Worm (Caenorhabditis elegans): ENCODE measurements around the gene F44E5.5.
A peak's percentile ranks its signal among the peaks of the same experiment; 100 is the strongest.

The F44E5.5 gene

DNA sequence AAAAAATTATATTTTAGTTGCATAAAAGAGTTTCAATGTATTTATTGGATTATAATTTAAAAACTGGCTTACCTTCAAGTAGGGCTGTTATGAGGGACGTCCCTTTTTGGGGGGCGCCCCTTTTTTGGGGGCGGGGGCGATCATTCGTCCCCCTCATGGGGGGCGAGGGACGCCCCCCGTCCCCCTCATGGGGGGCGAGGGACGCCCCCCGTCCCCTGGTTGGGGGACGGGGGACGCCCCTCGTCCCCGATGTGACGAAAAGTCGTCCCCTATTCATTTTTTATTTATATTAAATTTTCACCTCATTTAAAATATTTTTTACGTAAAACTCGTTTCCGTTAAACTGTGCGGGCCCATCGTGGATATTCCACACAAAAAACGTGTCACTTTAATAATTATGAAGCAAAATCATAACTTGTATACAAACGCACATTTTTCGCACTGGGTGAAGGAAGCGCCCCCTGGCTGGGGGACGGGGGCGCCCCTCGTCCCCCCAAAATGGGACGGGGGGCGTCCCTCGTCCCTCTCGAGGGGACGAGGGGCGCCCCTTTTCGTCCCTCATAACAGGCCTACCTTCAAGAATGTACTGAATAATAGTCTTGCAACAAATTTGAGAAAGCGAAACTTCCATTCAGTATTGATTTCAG, 6.2 kb downstream of the F44E5.5 start:
- TF ChIP-seq ZK546.5 (tag; optimal IDR thresholded peaks at IDR 0.05) (no peak), elt-1 (tag; optimal IDR thresholded peaks at IDR 0.05) (no peak), nhr-43 (tag; optimal IDR thresholded peaks at IDR 0.05; ENCODE audit: poor library complexity, severe bottlenecking) (no peak)

DNA sequence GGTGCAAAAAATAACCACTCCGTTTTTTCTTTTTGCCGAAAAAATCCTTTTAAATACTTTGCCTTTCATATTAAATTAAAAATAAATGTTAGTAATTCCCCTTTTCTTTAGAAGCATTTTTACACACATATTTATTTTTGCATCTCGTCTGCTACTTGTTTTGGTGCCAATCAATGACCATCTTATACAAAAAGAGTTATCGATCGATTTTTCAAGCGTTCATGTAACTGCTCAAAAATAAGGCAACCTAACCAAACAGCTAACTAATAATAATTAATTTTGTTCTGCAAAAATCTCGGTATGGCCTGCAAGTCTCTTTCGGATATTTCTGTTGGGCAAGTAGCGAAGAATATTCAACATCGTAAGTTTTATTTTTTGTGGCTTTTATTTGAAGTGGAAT, 7.0 kb downstream of the F44E5.5 start, which contains the start of gene F44E5.2:
F44E5.2 (plus strand) TSS at position 301 of the 400 bp plus-strand sequence.
- no peak for TF ChIP-seq nhr-28 (tag; optimal IDR thresholded peaks at IDR 0.05)
- no peak for TF ChIP-seq daf-12 (tag; optimal IDR thresholded peaks at IDR 0.05)
- TF ChIP-seq ceh-9 (tag; optimal IDR thresholded peaks at IDR 0.05): no peak
- TF ChIP-seq ceh-82 (tag; optimal IDR thresholded peaks at IDR 0.05): no peak
- no peak for TF ChIP-seq lsy-12 (tag; optimal IDR thresholded peaks at IDR 0.05)
- TF ChIP-seq ztf-11 (tag; optimal IDR thresholded peaks at IDR 0.05): no peak
- TF ChIP-seq jun-1 (tag; optimal IDR thresholded peaks at IDR 0.05): no peak
- TF ChIP-seq zag-1 (tag; optimal IDR thresholded peaks at IDR 0.05): no peak
- no peak for TF ChIP-seq nhr-23 (tag; optimal IDR thresholded peaks at IDR 0.05)

DNA sequence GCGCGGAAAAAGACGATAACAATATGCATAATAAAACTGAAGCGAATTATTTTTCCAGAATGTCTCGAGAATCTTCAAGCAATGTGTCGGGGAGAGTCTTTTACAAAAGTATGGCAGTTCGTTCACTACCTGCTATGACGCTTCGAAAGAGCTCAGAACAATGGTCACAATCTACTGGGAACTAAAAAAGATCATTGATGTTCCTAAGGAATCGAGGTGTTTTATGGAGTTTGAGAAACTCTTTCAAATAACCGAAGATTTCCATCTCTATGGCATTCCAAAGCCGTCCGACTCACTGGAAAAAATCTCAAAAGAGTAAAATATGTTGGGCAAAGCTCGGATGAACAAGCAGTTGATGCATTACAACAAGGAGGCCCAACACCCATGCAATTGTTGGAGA, 12.9 kb downstream of the F44E5.5 start, which contains the start of gene F44E5.15:
F44E5.15 (plus strand) TSS at position 301 of the 400 bp plus-strand sequence.
- TF ChIP-seq fos-1 (tag; optimal IDR thresholded peaks at IDR 0.05) (no peak), lin-39 (tag; optimal IDR thresholded peaks at IDR 0.05) (no peak), mml-1 (tag; optimal IDR thresholded peaks at IDR 0.05) (no peak), egl-5 (tag; optimal IDR thresholded peaks at IDR 0.05) (no peak), jun-1 (tag; optimal IDR thresholded peaks at IDR 0.05) (no peak), pqm-1 (tag; optimal IDR thresholded peaks at IDR 0.05) (no peak), elt-1 (tag; optimal IDR thresholded peaks at IDR 0.05) (no peak), nhr-67 (tag; optimal IDR thresholded peaks at IDR 0.05) (no peak), nhr-76 (tag; optimal IDR thresholded peaks at IDR 0.05) (no peak), nhr-77 (tag; optimal IDR thresholded peaks at IDR 0.05) (no peak), ceh-28 (tag; optimal IDR thresholded peaks at IDR 0.05) (no peak), nhr-23 (tag; optimal IDR thresholded peaks at IDR 0.05) (no peak), zag-1 (tag; optimal IDR thresholded peaks at IDR 0.05) (no peak), lsy-12 (tag; optimal IDR thresholded peaks at IDR 0.05) (no peak), nhr-43 (tag; optimal IDR thresholded peaks at IDR 0.05; ENCODE audit: poor library complexity, severe bottlenecking) (no peak), ztf-4 (tag; optimal IDR thresholded peaks at IDR 0.05) (no peak), nhr-11 (tag; optimal IDR thresholded peaks at IDR 0.05) (no peak), snpc-4 (tag; optimal IDR thresholded peaks at IDR 0.05) (no peak), sea-2 (GFP tag; optimal IDR thresholded peaks at IDR 0.05) (no peak)

DNA sequence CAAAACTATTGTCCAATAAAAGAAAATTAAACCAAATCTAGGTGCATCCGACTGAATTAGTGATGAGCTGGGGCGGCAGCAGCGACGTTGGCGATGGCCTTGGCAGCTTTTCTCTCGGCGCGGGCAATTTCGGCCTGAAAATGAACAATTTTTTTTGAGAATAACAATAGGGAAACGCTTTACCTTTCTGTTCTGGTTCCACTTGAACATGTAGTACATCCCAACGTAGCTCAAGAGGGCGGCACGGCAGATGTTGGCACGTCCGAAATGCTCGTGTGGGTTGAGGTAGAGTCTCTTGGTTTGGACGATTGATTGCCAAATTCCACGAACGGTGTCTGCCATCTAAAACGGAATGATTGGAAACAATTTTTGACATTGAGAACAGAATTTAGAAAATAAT, 14.8 kb downstream of the F44E5.5 start, which contains the start of gene F44E5.1:
F44E5.1 (minus strand) TSS at position 342 of the 400 bp plus-strand sequence.
- TF ChIP-seq fkh-2 (tag; optimal IDR thresholded peaks at IDR 0.05) (no peak), tbx-2 (tag; optimal IDR thresholded peaks at IDR 0.05) (no peak), nhr-43 (tag; optimal IDR thresholded peaks at IDR 0.05; ENCODE audit: poor library complexity, severe bottlenecking) (no peak), ceh-82 (tag; optimal IDR thresholded peaks at IDR 0.05) (no peak), aly-2 (tag; optimal IDR thresholded peaks at IDR 0.05) (no peak), nhr-237 (tag; optimal IDR thresholded peaks at IDR 0.05) (no peak), fkh-10 (GFP tag; optimal IDR thresholded peaks at IDR 0.05) (no peak), lsy-12 (tag; optimal IDR thresholded peaks at IDR 0.05) (no peak), snpc-4 (tag; optimal IDR thresholded peaks at IDR 0.05) (no peak), elt-1 (tag; optimal IDR thresholded peaks at IDR 0.05) (no peak), skn-1 (tag; optimal IDR thresholded peaks at IDR 0.05) (no peak), mml-1 (tag; optimal IDR thresholded peaks at IDR 0.05) (no peak), jun-1 (tag; optimal IDR thresholded peaks at IDR 0.05) (no peak), nhr-77 (tag; optimal IDR thresholded peaks at IDR 0.05) (no peak), zag-1 (tag; optimal IDR thresholded peaks at IDR 0.05) (no peak), daf-12 (tag; optimal IDR thresholded peaks at IDR 0.05) (no peak)

ce11 chrII:11777893-11778480, 18.5 kb downstream of the F44E5.5 start, which contains the start of the genes patr-1 and dna-2:
Gene patr-1, minus strand, starts transcription at chrII:11777943.
Gene dna-2, plus strand, starts transcription at chrII:11778430.
- TF ChIP-seq nfya-1 (tag; optimal IDR thresholded peaks at IDR 0.05; ENCODE audit: insufficient read depth): peak; percentile 85
- no peak for TF ChIP-seq ztf-4 (tag; optimal IDR thresholded peaks at IDR 0.05)
- peak; percentile 43 for TF ChIP-seq R02D3.7 (tag; optimal IDR thresholded peaks at IDR 0.05)
- TF ChIP-seq lin-15B (tag; optimal IDR thresholded peaks at IDR 0.05): peak; percentile 78
- TF ChIP-seq unc-39 (tag; optimal IDR thresholded peaks at IDR 0.05): no peak
- TF ChIP-seq nhr-28 (tag; optimal IDR thresholded peaks at IDR 0.05): no peak
- no peak for TF ChIP-seq nhr-12 (tag; optimal IDR thresholded peaks at IDR 0.05)
- peak; percentile 19 for TF ChIP-seq nhr-43 (tag; optimal IDR thresholded peaks at IDR 0.05; ENCODE audit: poor library complexity, severe bottlenecking)
- no peak for TF ChIP-seq mdl-1 (tag; optimal IDR thresholded peaks at IDR 0.05)
- no peak for TF ChIP-seq fos-1 (tag; optimal IDR thresholded peaks at IDR 0.05)
- no peak for TF ChIP-seq daf-12 (tag; optimal IDR thresholded peaks at IDR 0.05)
- TF ChIP-seq ceh-16 (tag; optimal IDR thresholded peaks at IDR 0.05): no peak
- TF ChIP-seq ceh-82 (tag; optimal IDR thresholded peaks at IDR 0.05): no peak
- TF ChIP-seq pha-4 (tag; optimal IDR thresholded peaks at IDR 0.05): peak; percentile 77
- no peak for TF ChIP-seq tbx-2 (tag; optimal IDR thresholded peaks at IDR 0.05)
- TF ChIP-seq nhr-25 (tag; optimal IDR thresholded peaks at IDR 0.05): peak; percentile 49
- no peak for TF ChIP-seq eor-1 (tag; optimal IDR thresholded peaks at IDR 0.05)
- peak; percentile 36 for TF ChIP-seq hmg-11 (tag; optimal IDR thresholded peaks at IDR 0.05)
- TF ChIP-seq jun-1 (tag; optimal IDR thresholded peaks at IDR 0.05): no peak
- no peak for TF ChIP-seq zag-1 (tag; optimal IDR thresholded peaks at IDR 0.05)

Measured in whole organism, L3 larva.